Fruit fly (Drosophila melanogaster) whole organism, embryonic: ENCODE data around the gene ftz.
A peak's percentile ranks its signal among the peaks of the same experiment; 100 is the strongest.

ENCODE experiments used
- Atf-2 ChIP-seq: fragments of 200-800 bp; sonication (Bioruptor generic); optimal IDR thresholded peaks from 2 replicates; lab custom pipeline; 2016; ENCODE audit warnings: missing biosample characterization, missing genetic modification characterization
- BEAF-32 ChIP-seq: fragments of 200-800 bp; sonication (Bioruptor generic); optimal IDR thresholded peaks from 3 replicates; lab custom pipeline; 2017; ENCODE audit warnings: missing biosample characterization, missing genetic modification characterization, mild to moderate bottlenecking, moderate library complexity, missing genetic modification reagents
- Bdp1 ChIP-seq: fragments of 200-800 bp; sonication (Bioruptor generic); optimal IDR thresholded peaks from 3 replicates; lab custom pipeline; 2016; ENCODE audit warnings: missing biosample characterization, missing genetic modification characterization
- CG10147 ChIP-seq: fragments of 200-800 bp; sonication (Bioruptor generic); optimal IDR thresholded peaks from 2 replicates; lab custom pipeline; 2019; ENCODE audit warnings: missing biosample characterization, mild to moderate bottlenecking, missing genetic modification characterization, moderate library complexity
- CG11093 ChIP-seq: fragments of 200-800 bp; sonication (Bioruptor generic); IDR thresholded peaks from 3 replicates; pipeline ENCODE4 v1.3.6; 2022; ENCODE audit warnings: missing biosample characterization, missing genetic modification characterization
- CG14667 ChIP-seq: fragments of 200-800 bp; sonication (Bioruptor generic); IDR thresholded peaks from 2 replicates; pipeline ENCODE4 v1.3.6; 2022; ENCODE audit warnings: missing biosample characterization, missing genetic modification characterization
- CG14965 ChIP-seq: fragments of 200-800 bp; sonication (Bioruptor generic); optimal IDR thresholded peaks from 2 replicates; lab custom pipeline; 2016; ENCODE audit warnings: missing biosample characterization, missing genetic modification characterization, borderline replicate concordance
- CG15479 ChIP-seq: fragments of 200-800 bp; sonication (Bioruptor generic); optimal IDR thresholded peaks from 3 replicates; lab custom pipeline; 2019; ENCODE audit warnings: missing biosample characterization, mild to moderate bottlenecking, missing genetic modification characterization, moderate library complexity
- CG2129 ChIP-seq: fragments of 200-800 bp; sonication (Bioruptor generic); IDR thresholded peaks from 2 replicates; pipeline ENCODE4 v1.3.6; 2022; ENCODE audit warnings: missing biosample characterization, missing genetic modification characterization; ENCODE audit not compliant: partially characterized antibody
- CG31365 ChIP-seq: fragments of 200-800 bp; sonication (Bioruptor generic); optimal IDR thresholded peaks from 2 replicates; lab custom pipeline; 2018; ENCODE audit warnings: missing biosample characterization, mild to moderate bottlenecking, missing genetic modification characterization
- CG33557 ChIP-seq: fragments of 200-800 bp; sonication (Bioruptor generic); optimal IDR thresholded peaks from 2 replicates; lab custom pipeline; 2019; ENCODE audit warnings: missing biosample characterization, mild to moderate bottlenecking, missing genetic modification characterization, moderate library complexity
- CG34422 ChIP-seq: fragments of 200-800 bp; sonication (Bioruptor generic); IDR thresholded peaks from 3 replicates; pipeline ENCODE4 v1.3.6; 2022; ENCODE audit warnings: missing biosample characterization, missing genetic modification characterization
- CG3995 ChIP-seq: fragments of 200-800 bp; sonication (Bioruptor generic); optimal IDR thresholded peaks from 3 replicates; lab custom pipeline; 2016; ENCODE audit warnings: missing biosample characterization, missing genetic modification characterization
- CG4854 ChIP-seq: fragments of 200-800 bp; sonication (Bioruptor generic); optimal IDR thresholded peaks from 2 replicates; lab custom pipeline; 2016; ENCODE audit warnings: missing biosample characterization, missing genetic modification characterization, inconsistent platforms
- CG8290 ChIP-seq, 3 experiments: fragments of 200-800 bp; sonication (Bioruptor generic); optimal IDR thresholded peaks; 2 replicates each; lab custom pipeline; 2016 to 2019; ENCODE audit warnings: missing biosample characterization in 3 of 3, missing genetic modification characterization in 3 of 3, mild to moderate bottlenecking in 2 of 3, moderate library complexity in 1 of 3
- CTCF ChIP-seq: fragments of 200-800 bp; sonication (Bioruptor generic); optimal IDR thresholded peaks from 2 replicates; lab custom pipeline; 2017; ENCODE audit warnings: missing biosample characterization, mild to moderate bottlenecking, missing genetic modification characterization, moderate library complexity
- D19A ChIP-seq: fragments of 200-800 bp; optimal IDR thresholded peaks from 3 replicates; lab custom pipeline; 2019; ENCODE audit warnings: missing biosample characterization, mild to moderate bottlenecking, missing genetic modification characterization, moderate library complexity
- Dll ChIP-seq: fragments of 200-800 bp; sonication (Bioruptor generic); IDR thresholded peaks from 4 replicates; pipeline ENCODE4 v1.3.6; 2022; ENCODE audit warnings: missing biosample characterization, missing genetic modification characterization; ENCODE audit not compliant: partially characterized antibody
- Ets65A ChIP-seq: fragments of 200-800 bp; sonication (Bioruptor generic); peaks from one replicate; lab custom pipeline; 2016; ENCODE audit warnings: missing biosample characterization, missing genetic modification characterization
- Hmr ChIP-seq: fragments of 200-800 bp; sonication (Bioruptor generic); optimal IDR thresholded peaks from 3 replicates; lab custom pipeline; 2017; ENCODE audit warnings: mild to moderate bottlenecking, missing biosample characterization, missing genetic modification reagents, missing genetic modification characterization
- Hr78 ChIP-seq, 2 experiments: fragments of 200-800 bp in 1 of 2; fragments of >200 bp in 1 of 2; sonication (Bioruptor generic) in 1 of 2; optimal IDR thresholded peaks; 2 replicates each; lab custom pipeline; 2017 to 2019; ENCODE audit warnings: missing biosample characterization in 2 of 2, missing genetic modification characterization in 2 of 2, mild to moderate bottlenecking in 1 of 2, moderate library complexity in 1 of 2
- Lim3 ChIP-seq: fragments of 200-800 bp; sonication (Bioruptor generic); IDR thresholded peaks from 2 replicates; pipeline ENCODE4 v1.3.6; 2022; ENCODE audit warnings: missing biosample characterization, missing genetic modification characterization
- Mad ChIP-seq: fragments of 200-800 bp; sonication (Bioruptor generic); optimal IDR thresholded peaks from 2 replicates; lab custom pipeline; 2016; ENCODE audit warnings: missing biosample characterization, missing genetic modification characterization
- Mrtf ChIP-seq: fragments of 200-800 bp; sonication (Bioruptor generic); IDR thresholded peaks from 3 replicates; pipeline ENCODE4 v1.3.6; 2022; ENCODE audit warnings: missing biosample characterization, missing genetic modification characterization
- NfI ChIP-seq: fragments of 200-800 bp; sonication (Bioruptor generic); optimal IDR thresholded peaks from 3 replicates; lab custom pipeline; 2018; ENCODE audit warnings: missing biosample characterization, mild to moderate bottlenecking, missing genetic modification characterization, moderate library complexity
- Oli ChIP-seq: fragments of 200-800 bp; sonication (Bioruptor generic); optimal IDR thresholded peaks from 2 replicates; lab custom pipeline; 2018; ENCODE audit warnings: missing biosample characterization, mild to moderate bottlenecking, missing genetic modification characterization, moderate library complexity
- Poxn ChIP-seq: fragments of 200-800 bp; sonication (Bioruptor generic); IDR thresholded peaks from 2 replicates; pipeline ENCODE4 v1.3.6; 2022; ENCODE audit warnings: missing biosample characterization, missing genetic modification characterization
- Rfx ChIP-seq: fragments of 200-800 bp; sonication (Bioruptor generic); IDR thresholded peaks from 2 replicates; pipeline ENCODE4 v1.3.6; 2022; ENCODE audit warnings: missing biosample characterization, missing genetic modification characterization
- btn ChIP-seq: fragments of 200-800 bp; sonication (Bioruptor generic); optimal IDR thresholded peaks from 2 replicates; lab custom pipeline; 2016; ENCODE audit warnings: missing biosample characterization, missing genetic modification characterization
- chif ChIP-seq, 2 experiments: fragments of 200-800 bp; sonication (Bioruptor generic); optimal IDR thresholded peaks; 3 replicates each; lab custom pipeline; 2016; ENCODE audit warnings: missing biosample characterization in 2 of 2, missing genetic modification characterization in 2 of 2
- croc ChIP-seq: fragments of 200-800 bp; sonication (Bioruptor generic); conservative IDR thresholded peaks from 3 replicates; pipeline ENCODE4 v1.3.6; 2022; ENCODE audit warnings: missing biosample characterization, missing genetic modification characterization
- dmrt11E ChIP-seq: fragments of 200-800 bp; sonication (Bioruptor generic); optimal IDR thresholded peaks from 3 replicates; lab custom pipeline; 2018; ENCODE audit warnings: missing biosample characterization, mild to moderate bottlenecking, missing genetic modification characterization, moderate library complexity
- dpn ChIP-seq, 2 experiments: fragments of 200-800 bp; sonication (Bioruptor generic); optimal IDR thresholded peaks; 3 replicates each; lab custom pipeline; 2016; ENCODE audit warnings: missing biosample characterization in 2 of 2, missing genetic modification characterization in 2 of 2
- dysf ChIP-seq: fragments of 200-800 bp; sonication (Bioruptor generic); IDR thresholded peaks from 3 replicates; pipeline ENCODE4 v1.3.6; 2022; ENCODE audit warnings: missing biosample characterization, missing genetic modification characterization
- fd102C ChIP-seq: fragments of 200-800 bp; sonication (Bioruptor generic); optimal IDR thresholded peaks from 2 replicates; lab custom pipeline; 2018; ENCODE audit warnings: missing biosample characterization, mild to moderate bottlenecking, missing genetic modification characterization, moderate library complexity
- ind ChIP-seq: fragments of 200-800 bp; sonication (Bioruptor generic); optimal IDR thresholded peaks from 3 replicates; lab custom pipeline; 2016; ENCODE audit warnings: missing biosample characterization, missing genetic modification characterization
- jigr1 ChIP-seq: fragments of 200-800 bp; sonication (Bioruptor generic); IDR thresholded peaks from 3 replicates; pipeline ENCODE4 v1.3.6; 2022; ENCODE audit warnings: missing biosample characterization, missing genetic modification characterization
- knrl ChIP-seq: fragments of 200-800 bp; sonication (Bioruptor generic); IDR thresholded peaks from 3 replicates; pipeline ENCODE4 v1.3.6; 2022; ENCODE audit warnings: missing biosample characterization, missing genetic modification characterization; ENCODE audit not compliant: partially characterized antibody
- lilli ChIP-seq: fragments of 200-800 bp; sonication (Bioruptor generic); optimal IDR thresholded peaks from 3 replicates; lab custom pipeline; 2016; ENCODE audit warnings: missing biosample characterization, missing genetic modification characterization
- mirr ChIP-seq: fragments of 200-800 bp; sonication (Bioruptor generic); optimal IDR thresholded peaks from 3 replicates; lab custom pipeline; 2018; ENCODE audit warnings: missing biosample characterization, mild to moderate bottlenecking, missing genetic modification characterization
- nmo ChIP-seq: fragments of 200-800 bp; sonication (Bioruptor generic); optimal IDR thresholded peaks from 2 replicates; lab custom pipeline; 2018; ENCODE audit warnings: missing biosample characterization, mild to moderate bottlenecking, missing genetic modification characterization, moderate library complexity
- nom ChIP-seq: fragments of 200-800 bp; sonication (Bioruptor generic); optimal IDR thresholded peaks from 2 replicates; lab custom pipeline; 2017; ENCODE audit warnings: missing biosample characterization, missing genetic modification characterization, mild to moderate bottlenecking, moderate library complexity, missing genetic modification reagents
- odd ChIP-seq: fragments of 200-800 bp; sonication (Bioruptor generic); optimal IDR thresholded peaks from 2 replicates; lab custom pipeline; 2017; ENCODE audit warnings: missing biosample characterization, mild to moderate bottlenecking, missing genetic modification characterization
- prd ChIP-seq, 3 experiments: fragments of >200 bp in 2 of 3; fragments of 200-800 bp in 1 of 3; sonication (Bioruptor generic) in 1 of 3; optimal IDR thresholded peaks in 2 of 3; IDR thresholded peaks in 1 of 3; 2 replicates in 2 of 3; 3 replicates in 1 of 3; pipeline versions ENCODE4 v1.3.6 to Lab custom; 2017 to 2022; ENCODE audit warnings: missing biosample characterization in 1 of 3, missing genetic modification characterization in 1 of 3
- sim ChIP-seq: fragments of 200-800 bp; sonication (Bioruptor generic); IDR thresholded peaks from 2 replicates; pipeline ENCODE4 v1.3.6; 2022; ENCODE audit warnings: missing biosample characterization, missing genetic modification characterization
- sna ChIP-seq: fragments of 200-800 bp; sonication (Bioruptor generic); IDR thresholded peaks from 2 replicates; pipeline ENCODE4 v1.3.6; 2022; ENCODE audit warnings: missing biosample characterization, missing genetic modification characterization; ENCODE audit not compliant: partially characterized antibody
- tgo ChIP-seq: fragments of 200-800 bp; sonication (Bioruptor generic); IDR thresholded peaks from 3 replicates; pipeline ENCODE4 v1.3.6; 2022; ENCODE audit warnings: missing biosample characterization, missing genetic modification characterization
- tx ChIP-seq: fragments of 200-800 bp; sonication (Bioruptor generic); optimal IDR thresholded peaks from 2 replicates; lab custom pipeline; 2016; ENCODE audit warnings: missing biosample characterization, missing genetic modification characterization
- vfl ChIP-seq: fragments of 200-800 bp; sonication (Bioruptor generic); optimal IDR thresholded peaks from 2 replicates; lab custom pipeline; 2016; ENCODE audit warnings: missing biosample characterization, missing genetic modification characterization
- yki ChIP-seq: fragments of >200 bp; optimal IDR thresholded peaks from 3 replicates; lab custom pipeline; 2018
- zen ChIP-seq: fragments of 200-800 bp; sonication (Bioruptor generic); optimal IDR thresholded peaks from 3 replicates; lab custom pipeline; 2018; ENCODE audit warnings: missing biosample characterization, mild to moderate bottlenecking, missing genetic modification characterization, moderate library complexity

The ftz gene

DNA sequence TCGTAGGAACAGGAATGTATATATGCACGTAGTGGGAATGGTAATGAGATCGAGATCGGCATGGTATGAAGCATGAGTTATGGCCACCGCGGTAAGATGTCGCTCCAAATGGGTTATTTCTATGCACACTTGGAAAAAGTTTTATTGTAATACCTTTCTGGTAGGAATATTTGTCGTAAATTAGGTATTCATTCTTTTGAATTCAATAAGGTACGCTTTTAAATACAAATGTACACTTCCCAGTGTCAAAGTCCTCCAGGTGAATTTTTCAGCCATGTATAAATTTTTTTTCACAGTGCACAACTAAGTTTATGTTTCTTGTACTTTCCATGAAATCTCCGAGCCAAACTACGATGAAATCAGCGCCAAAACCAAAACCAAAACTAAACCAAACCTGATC lies 5.2 kb downstream of the ftz start (continued):
- TF ChIP-seq croc (GFP tag; lab: Robert Waterston, UW) (no peak), dmrt11E (no peak), mirr (GFP tag; lab: Kevin White, UChicago) (no peak), btn (GFP tag; lab: Kevin White, UChicago) (peak; percentile 3), Rfx (no peak; the same call in 1 of the 2 replicates), lilli (GFP tag; lab: Kevin White, UChicago) (no peak), D19A (no peak), vfl (no peak), dysf (GFP tag; lab: Robert Waterston, UW) (peak; percentile 70; the same call in 2 of the 3 replicates), ind (GFP tag; lab: Kevin White, UChicago) (peak; percentile 19), CG31365 (no peak), Dll (GFP tag; lab: Robert Waterston, UW) (no peak), nom (no peak), dpn (GFP tag; optimal IDR thresholded peaks at IDR 0.05; lab: Kevin White, UChicago) (peak; percentile 2 to 23), odd (GFP tag; lab: Kevin White, UChicago) (no peak), sna (GFP tag; lab: Robert Waterston, UW) (no peak), CG11093 (0 out of 3 replicates have a peak, but pooled peaks have one; percentile 7), tx (GFP tag; lab: Kevin White, UChicago) (no peak), tgo (GFP tag; lab: Robert Waterston, UW) (no peak; the same call in 2 of the 3 replicates), Poxn (no peak), Mrtf (GFP tag; lab: Robert Waterston, UW) (0 out of 3 replicates have a peak, but pooled peaks have one; percentile 24), NfI (peak; percentile 13), CG34422 (GFP tag; lab: Robert Waterston, UW) (no peak), prd (optimal IDR thresholded peaks at IDR 0.05; lab: Kevin White, UChicago) (no peak), prd (GFP tag; IDR thresholded peaks at IDR 0.05; lab: Robert Waterston, UW) (peak; percentile 57), sim (GFP tag; lab: Robert Waterston, UW) (no peak), CG2129 (GFP tag; lab: Robert Waterston, UW) (no peak)
- TF ChIP-seq, all 482 proteins: peak for 48

DNA sequence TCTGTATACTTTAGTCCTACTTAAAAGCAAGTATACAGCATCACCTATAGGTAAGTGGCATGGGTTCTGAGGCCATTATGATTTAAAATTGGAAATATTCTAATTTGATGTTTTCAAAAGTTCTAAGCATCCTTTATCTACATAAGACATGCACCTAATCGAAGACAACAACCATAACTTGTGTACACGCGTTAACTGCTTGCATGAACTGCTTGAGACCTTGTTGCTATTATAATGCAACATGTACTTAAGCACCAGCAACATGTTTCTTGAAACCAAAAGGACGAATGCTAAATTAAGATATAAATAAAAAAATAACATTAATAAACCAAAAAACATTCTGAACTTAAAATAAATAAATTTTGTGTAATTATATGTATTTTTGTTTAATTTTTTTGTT lies 6.7 kb downstream of the ftz start:
- TF ChIP-seq CG33557 (GFP tag; lab: Kevin White, UChicago) (no peak), Hr78 (GFP tag; optimal IDR thresholded peaks at IDR 0.05; lab: Kevin White, UChicago) (no peak), BEAF-32 (GFP tag; lab: Kevin White, UChicago) (no peak), CG14965 (peak; percentile 96), CG3995 (GFP tag; lab: Kevin White, UChicago) (no peak), CG4854 (GFP tag; lab: Kevin White, UChicago) (no peak), Lim3 (no peak), nmo (peak; percentile 19), CG8290 (GFP tag; optimal IDR thresholded peaks at IDR 0.05; lab: Kevin White, UChicago) (peak; percentile 50), CG8290 (tag; optimal IDR thresholded peaks at IDR 0.05; lab: Kevin White, UChicago) (no peak), Mad (no peak), CG15479 (no peak), jigr1 (GFP tag; lab: Robert Waterston, UW) (no peak), chif (GFP tag; optimal IDR thresholded peaks at IDR 0.05; lab: Kevin White, UChicago) (peak in 1 of 2 experiments; percentile 15), CG14667 (GFP tag; lab: Robert Waterston, UW) (no peak), yki (lab: Kevin White, UChicago) (no peak), Hmr (GFP tag; lab: Kevin White, UChicago) (no peak), CG31365 (peak; percentile 98), CTCF (GFP tag; lab: Kevin White, UChicago) (peak; percentile 83), zen (tag; lab: Kevin White, UChicago) (peak; percentile 90), Oli (no peak), Ets65A (GFP tag; lab: Kevin White, UChicago) (peak; percentile 79), odd (GFP tag; lab: Kevin White, UChicago) (no peak), CG10147 (GFP tag; lab: Kevin White, UChicago) (no peak), knrl (GFP tag; lab: Robert Waterston, UW) (peak; percentile 9; the same call in 1 of the 3 replicates), Atf-2 (GFP tag; lab: Kevin White, UChicago) (no peak), fd102C (GFP tag; lab: Kevin White, UChicago) (no peak), Bdp1 (GFP tag; lab: Kevin White, UChicago) (peak; percentile 8)
